Fruit fly (Drosophila melanogaster) whole organism, embryonic: ENCODE results near the gene CG34286.

ENCODE experiments used
- CG13296 ChIP-seq: fragments of 200-800 bp; sonication (Bioruptor generic); optimal IDR thresholded peaks from 3 replicates; lab custom pipeline; 2018; ENCODE audit warnings: missing biosample characterization, mild to moderate bottlenecking, missing genetic modification characterization
- CG16815 ChIP-seq: fragments of 200-800 bp; sonication (Bioruptor generic); optimal IDR thresholded peaks from 3 replicates; lab custom pipeline; 2017; ENCODE audit warnings: missing biosample characterization, mild to moderate bottlenecking, missing genetic modification characterization
- CG3847 ChIP-seq: fragments of 200-800 bp; sonication (Bioruptor generic); IDR thresholded peaks from 2 replicates; pipeline ENCODE4 v1.3.6; 2022; ENCODE audit warnings: missing biosample characterization, missing genetic modification characterization
- D19B ChIP-seq: fragments of 200-800 bp; sonication (Bioruptor generic); optimal IDR thresholded peaks from 2 replicates; lab custom pipeline; 2017; ENCODE audit warnings: missing biosample characterization, mild to moderate bottlenecking, missing genetic modification characterization
- HHEX ChIP-seq: fragments of 200-800 bp; sonication (Bioruptor generic); optimal IDR thresholded peaks from 3 replicates; lab custom pipeline; 2017; ENCODE audit warnings: missing biosample characterization, mild to moderate bottlenecking, missing genetic modification characterization, missing genetic modification reagents
- TFAM ChIP-seq: fragments of 200-800 bp; sonication (Bioruptor generic); optimal IDR thresholded peaks from 2 replicates; lab custom pipeline; 2017; ENCODE audit warnings: missing biosample characterization, missing genetic modification characterization, inconsistent platforms

DNA sequence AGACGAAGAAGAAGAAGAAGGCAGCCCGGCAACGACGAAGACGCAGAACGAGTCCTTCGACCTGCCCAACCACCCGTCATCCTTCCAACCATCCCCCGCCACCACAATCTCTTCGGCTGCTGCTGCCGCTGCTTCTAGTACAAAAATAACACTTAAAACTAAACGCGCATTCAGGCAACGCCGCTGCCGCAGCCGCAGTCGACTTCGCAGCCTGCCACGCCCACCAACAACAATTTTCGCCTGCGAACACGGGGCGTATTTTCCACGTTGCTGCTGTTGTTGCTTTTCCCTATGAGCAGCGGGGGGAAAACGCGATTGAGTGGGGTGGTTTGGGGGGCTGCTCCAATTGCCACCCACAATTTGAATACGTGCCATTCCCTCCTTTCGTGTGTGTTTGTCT lies 12.1 kb upstream of the CG34286 start:
- TF ChIP-seq CG3847 (no peak), CG16815 (GFP tag; lab: Kevin White, UChicago) (no peak), CG13296 (no peak), D19B (GFP tag; lab: Kevin White, UChicago) (no peak), TFAM (no peak), HHEX (no peak)
